Fruit fly (Drosophila melanogaster): Measurements from ENCODE around the gene Edg91.

- TF ChIP-seq CG12605 (GFP tag; IDR thresholded peaks at IDR 0.05) = no peak
- no peak for TF ChIP-seq CG14655 (GFP tag; optimal IDR thresholded peaks at IDR 0.05)
- no peak for TF ChIP-seq EcR (GFP tag; optimal IDR thresholded peaks at IDR 0.05)
- TF ChIP-seq CG34367 (tag; optimal IDR thresholded peaks at IDR 0.05) = peak; percentile 23
- peak; percentile 45 for TF ChIP-seq Snoo (tag; optimal IDR thresholded peaks at IDR 0.05)
- no peak for TF ChIP-seq Pif1A (GFP tag; optimal IDR thresholded peaks at IDR 0.05)
- no peak for TF ChIP-seq CG32121 (GFP tag; IDR thresholded peaks at IDR 0.05)
Observed at dm6 chr3R:17655040-17655439, 43.7 kb upstream of the Edg91 start.
